Worm (Caenorhabditis elegans): Measurements from ENCODE around the gene fbxc-58.

The fbxc-58 gene

DNA sequence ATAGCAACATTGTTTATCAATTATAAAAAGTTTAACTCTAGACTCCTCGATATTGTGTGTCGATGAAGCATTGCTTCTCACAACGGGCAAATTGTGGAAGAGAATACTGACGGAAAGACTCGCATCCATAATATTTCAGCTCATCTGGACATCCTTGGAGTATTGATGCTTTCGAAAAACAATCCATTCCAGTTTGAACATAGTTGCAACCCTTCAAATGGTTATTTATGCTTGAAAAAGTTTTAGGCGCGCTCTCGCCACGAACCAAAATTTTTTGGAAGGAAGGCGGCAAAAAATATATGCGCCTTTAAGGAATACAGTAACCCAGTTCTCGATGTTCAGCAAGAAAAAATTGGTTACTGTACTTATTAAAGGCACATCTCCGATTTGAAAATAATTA is 48.8 kb upstream of the fbxc-58 start (continued):
- TF ChIP-seq Y75B8A.6 (GFP tag; IDR thresholded peaks at IDR 0.05) (no peak), zfp-2 (tag; optimal IDR thresholded peaks at IDR 0.05) (no peak), nhr-25 (tag; optimal IDR thresholded peaks at IDR 0.05; ENCODE audit: borderline replicate concordance, insufficient read depth) (no peak), hmg-1.1 (GFP tag; IDR thresholded peaks at IDR 0.05) (no peak), nhr-42 (GFP tag; IDR thresholded peaks at IDR 0.05) (0 out of 2 replicates have a peak, but pooled peaks have one; percentile 12), mdt-29 (GFP tag; IDR thresholded peaks at IDR 0.05) (no peak), T20F7.1 (GFP tag; optimal IDR thresholded peaks at IDR 0.05) (peak; percentile 37), lir-3 (tag; optimal IDR thresholded peaks at IDR 0.05) (no peak), unc-39 (tag; optimal IDR thresholded peaks at IDR 0.05) (no peak), ceh-20 (GFP tag; IDR thresholded peaks at IDR 0.05) (no peak), unc-62 (GFP tag; optimal IDR thresholded peaks at IDR 0.05 in 1 of 2) (no peak), unc-62 (tag; optimal IDR thresholded peaks at IDR 0.05) (no peak), lin-15B (tag; optimal IDR thresholded peaks at IDR 0.05) (no peak), skn-1 (tag; optimal IDR thresholded peaks at IDR 0.05) (no peak)

DNA sequence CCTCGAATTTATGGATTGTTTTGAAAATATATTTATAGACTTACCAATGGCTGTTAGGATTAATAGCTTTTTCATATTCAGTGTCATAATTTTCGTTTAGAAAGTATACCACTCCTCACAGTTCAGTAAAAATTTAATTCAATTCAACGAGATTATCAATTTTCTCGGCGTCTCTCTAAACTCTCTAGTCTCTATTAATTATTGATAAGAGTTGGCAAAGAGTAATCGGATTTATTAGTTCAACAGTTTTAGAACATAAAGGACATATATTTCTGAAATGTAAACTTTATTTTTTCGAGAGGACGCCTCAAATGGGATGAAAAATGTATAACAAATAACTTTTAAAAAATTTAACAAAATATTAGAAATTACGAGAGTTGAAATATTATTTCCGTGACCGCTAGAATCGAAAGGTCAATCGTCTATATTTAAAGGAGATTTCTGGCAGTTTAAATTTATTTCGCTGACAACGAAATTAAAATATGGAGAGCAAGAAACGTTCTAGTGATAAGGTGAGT is 47.3 kb upstream of the fbxc-58 start, which contains the start of the genes nspg-11 and F49C12.15:
nspg-11 (minus strand) TSS at position 101 of the 518 bp plus-strand sequence.
F49C12.15 (plus strand) TSS at position 468 of the 518 bp plus-strand sequence.
- TF ChIP-seq ceh-32 (tag; optimal IDR thresholded peaks at IDR 0.05; ENCODE audit: poor library complexity) (no peak), php-3 (GFP tag; IDR thresholded peaks at IDR 0.05) (no peak), duxl-1 (tag; optimal IDR thresholded peaks at IDR 0.05; ENCODE audit: poor library complexity) (no peak), madf-9 (GFP tag; conservative IDR thresholded peaks at IDR 0.05) (no peak), R02D3.7 (tag; optimal IDR thresholded peaks at IDR 0.05) (no peak), lim-7 (GFP tag; IDR thresholded peaks at IDR 0.05) (no peak), ctbp-1 (GFP tag; IDR thresholded peaks at IDR 0.05) (no peak), dpl-1 (GFP tag; optimal IDR thresholded peaks at IDR 0.05) (no peak), gei-8 (GFP tag; optimal IDR thresholded peaks at IDR 0.05) (no peak), nhr-28 (tag; optimal IDR thresholded peaks at IDR 0.05) (no peak), daf-8 (GFP tag; IDR thresholded peaks at IDR 0.05) (no peak), zip-11 (GFP tag; IDR thresholded peaks at IDR 0.05) (no peak), egl-43 (GFP tag; IDR thresholded peaks at IDR 0.05) (no peak)

DNA sequence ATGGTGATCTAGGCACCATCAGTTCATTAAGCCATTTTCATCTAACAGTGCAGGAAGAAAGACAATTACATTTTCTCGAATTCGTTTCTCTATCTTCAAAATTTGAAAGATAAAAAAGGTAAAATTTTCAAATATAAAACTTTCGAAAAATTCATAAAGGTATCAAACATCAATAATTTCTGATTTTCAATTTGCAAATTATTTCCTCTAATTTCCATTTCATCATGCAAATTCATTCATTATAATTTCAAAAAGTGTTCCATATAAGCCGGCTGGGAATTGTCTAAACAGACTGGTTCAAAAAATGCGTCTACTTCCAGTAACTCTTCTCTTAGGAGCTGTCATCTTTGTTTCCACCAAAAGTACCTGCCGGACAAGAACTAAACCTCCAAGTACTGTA is 43.6 kb upstream of the fbxc-58 start, which contains the start of gene clec-183:
clec-183 (plus strand) TSS at position 301 of the 400 bp plus-strand sequence.
- TF ChIP-seq nhr-10 (tag; optimal IDR thresholded peaks at IDR 0.05): no peak
- no peak for TF ChIP-seq zag-1 (tag; optimal IDR thresholded peaks at IDR 0.05)
- no peak for TF ChIP-seq ctbp-1 (GFP tag; IDR thresholded peaks at IDR 0.05)
- no peak for TF ChIP-seq nhr-102 (tag; optimal IDR thresholded peaks at IDR 0.05)
- TF ChIP-seq unc-62 (GFP tag; optimal IDR thresholded peaks at IDR 0.05 in 1 of 2): no peak
- TF ChIP-seq unc-62 (tag; optimal IDR thresholded peaks at IDR 0.05): no peak

DNA sequence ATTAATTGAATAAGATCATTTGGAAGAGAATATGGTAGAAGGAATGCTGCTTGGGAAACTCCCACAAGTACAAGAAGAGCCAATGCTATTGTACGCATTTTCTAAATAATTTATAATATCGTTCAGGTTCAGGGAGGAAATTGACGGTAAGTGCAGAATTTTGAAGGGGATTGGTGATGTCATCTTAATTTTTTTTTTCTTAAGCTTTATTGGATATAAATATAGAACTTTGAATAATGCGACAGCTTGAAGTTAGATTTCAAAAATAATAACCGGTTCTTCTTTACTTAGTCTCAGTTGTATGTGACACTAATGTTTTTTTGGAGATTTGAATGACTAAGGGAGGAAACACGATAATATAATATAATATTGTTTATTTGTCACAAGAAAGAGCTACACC is 40.6 kb upstream of the fbxc-58 start, which contains the start of gene nspg-7.1:
nspg-7.1 (minus strand) TSS at position 101 of the 400 bp plus-strand sequence.
- TF ChIP-seq nhr-76 (tag; optimal IDR thresholded peaks at IDR 0.05) (no peak), aha-1 (tag) (no peak), lin-29 (GFP tag; IDR thresholded peaks at IDR 0.05) (no peak), nhr-42 (GFP tag; IDR thresholded peaks at IDR 0.05) (no peak), F44E2.7 (GFP tag; IDR thresholded peaks at IDR 0.05) (no peak), daf-16 (GFP tag; optimal IDR thresholded peaks at IDR 0.05) (no peak), daf-16 (tag; optimal IDR thresholded peaks at IDR 0.05) (no peak), nhr-102 (tag; optimal IDR thresholded peaks at IDR 0.05) (no peak), F26F4.8 (GFP tag; conservative IDR thresholded peaks at IDR 0.05) (no peak), Y105C5A.15 (GFP tag; IDR thresholded peaks at IDR 0.05) (no peak), hlh-11 (tag; optimal IDR thresholded peaks at IDR 0.05) (no peak), Y75B8A.6 (GFP tag; IDR thresholded peaks at IDR 0.05) (no peak), Y48G9A.11 (GFP tag; IDR thresholded peaks at IDR 0.05) (no peak), aly-2 (tag; optimal IDR thresholded peaks at IDR 0.05) (no peak), F37D6.2 (tag; optimal IDR thresholded peaks at IDR 0.05) (no peak), madf-5 (GFP tag; IDR thresholded peaks at IDR 0.05) (no peak)
